Worm (Caenorhabditis elegans) whole organism, mixed stage, embryonic: ENCODE data around the gene K10B4.3.

Experiments used
- M03D4.4 ChIP-seq: sonication (generic microtip); optimal IDR thresholded peaks from 2 replicates; lab custom pipeline; 2017; ENCODE audit warnings: mild to moderate bottlenecking, missing genetic modification characterization, missing compliant biosample characterization
- ceh-83 ChIP-seq: fragments of 200-800 bp; sonication (Bioruptor generic); optimal IDR thresholded peaks from 2 replicates; lab custom pipeline; 2018; ENCODE audit warnings: mild to moderate bottlenecking, missing genetic modification characterization, missing compliant biosample characterization
- lin-32 ChIP-seq: fragments of 200-800 bp; sonication (Bioruptor generic); optimal IDR thresholded peaks from 2 replicates; lab custom pipeline; 2018; ENCODE audit warnings: mild to moderate bottlenecking, missing genetic modification characterization, missing compliant biosample characterization
- mab-5 ChIP-seq: fragments of 150-350 bp; optimal IDR thresholded peaks from 2 replicates; lab custom pipeline; 2014; ENCODE audit warnings: missing biosample characterization, missing genetic modification characterization
- mep-1 ChIP-seq: fragments of 150-350 bp; optimal IDR thresholded peaks from 2 replicates; lab custom pipeline; 2017; ENCODE audit warnings: missing biosample characterization, missing genetic modification reagents, missing genetic modification characterization, inconsistent platforms
- nhr-28 ChIP-seq: fragments of 150-350 bp; optimal IDR thresholded peaks from 2 replicates; lab custom pipeline; 2014; ENCODE audit warnings: missing biosample characterization, missing genetic modification characterization
- pha-4 ChIP-seq: fragments of 150-350 bp; optimal IDR thresholded peaks from 2 replicates; lab custom pipeline; 2018; ENCODE audit warnings: missing biosample characterization, missing genetic modification reagents, missing genetic modification characterization
- snpc-4 ChIP-seq: fragments of 150-350 bp; optimal IDR thresholded peaks from 2 replicates; lab custom pipeline; 2014; ENCODE audit warnings: missing biosample characterization, missing genetic modification characterization
- unc-39 ChIP-seq: fragments of 150-350 bp; optimal IDR thresholded peaks from 2 replicates; lab custom pipeline; 2014; ENCODE audit warnings: missing biosample characterization, missing genetic modification characterization
- ztf-11 ChIP-seq: fragments of 150-350 bp; optimal IDR thresholded peaks from 2 replicates; lab custom pipeline; 2014; ENCODE audit warnings: missing biosample characterization, missing genetic modification characterization

DNA sequence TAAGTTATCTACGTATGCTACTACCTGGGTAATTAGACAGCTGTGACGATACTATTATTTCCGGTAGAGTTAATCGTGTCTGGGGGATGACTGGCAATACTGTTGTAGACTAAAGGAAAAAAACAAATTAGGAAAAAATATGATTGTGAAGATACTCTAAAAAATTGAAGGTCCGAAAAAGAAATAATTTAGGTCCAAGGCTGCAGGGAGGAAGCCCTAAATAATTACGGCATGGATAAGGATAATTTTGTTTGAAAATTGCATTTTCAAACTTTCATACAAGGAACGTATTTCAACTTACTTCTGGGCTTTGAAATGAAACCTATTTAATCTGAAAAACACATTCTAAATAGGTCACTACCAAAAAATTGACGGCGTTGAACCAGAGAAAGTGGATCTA lies 7.9 kb upstream of the K10B4.3 start, which contains the start of gene srd-3:
- no peak for TF ChIP-seq ztf-11 (tag; lab: Kevin White, UChicago)
- no peak for TF ChIP-seq ceh-83
- no peak for TF ChIP-seq pha-4 (tag; lab: Kevin White, UChicago)
- no peak for TF ChIP-seq mab-5 (tag; lab: Kevin White, UChicago)
- TF ChIP-seq mep-1 = no peak
- TF ChIP-seq snpc-4 (tag; lab: Kevin White, UChicago) = no peak
- TF ChIP-seq M03D4.4 = no peak
- no peak for TF ChIP-seq unc-39 (tag; lab: Kevin White, UChicago)
- TF ChIP-seq nhr-28 (tag; lab: Kevin White, UChicago) = no peak
- TF ChIP-seq lin-32 = no peak
